Worm (Caenorhabditis elegans) whole organism, early embryonic: ENCODE data around the gene hpo-29.

Experiments used
- B0310.2 ChIP-seq: sonication (generic microtip); optimal IDR thresholded peaks from 2 replicates; lab custom pipeline; 2016; ENCODE audit warnings: mild to moderate bottlenecking, missing genetic modification characterization, missing compliant biosample characterization
- ceh-36 ChIP-seq: sonication (generic microtip); optimal IDR thresholded peaks from 2 replicates; lab custom pipeline; 2016; ENCODE audit warnings: missing genetic modification characterization, inconsistent platforms, missing compliant biosample characterization
- hnd-1 ChIP-seq: sonication (generic microtip); optimal IDR thresholded peaks from 2 replicates; lab custom pipeline; 2016; ENCODE audit warnings: missing genetic modification characterization, missing compliant biosample characterization
- tbx-37 ChIP-seq: fragments of 200-800 bp; sonication (Bioruptor generic); conservative IDR thresholded peaks from 2 replicates; pipeline ENCODE4 v1.3.6; 2022; ENCODE audit warnings: missing genetic modification reagents, missing genetic modification characterization, missing compliant biosample characterization

- TF ChIP-seq tbx-37 (no peak), hnd-1 (no peak), ceh-36 (tag; lab: Kevin White, UChicago) (no peak), B0310.2 (tag; lab: Kevin White, UChicago) (no peak)
Measured at ce11 chrIII:235544-235943, at the start of gene hpo-29.
